Fruit fly (Drosophila melanogaster) whole organism, prepupa: ENCODE data around the gene Amacr.
A peak's percentile ranks its signal among the peaks of the same experiment; 100 is the strongest.

Experiments used
- CG10631 ChIP-seq: fragments of 200-800 bp; sonication (Bioruptor generic); optimal IDR thresholded peaks from 2 replicates; lab custom pipeline; 2016; ENCODE audit warnings: missing biosample characterization, missing genetic modification characterization
- CG10669 ChIP-seq: fragments of 200-800 bp; sonication (Bioruptor generic); optimal IDR thresholded peaks from 3 replicates; lab custom pipeline; 2018; ENCODE audit warnings: missing biosample characterization, mild to moderate bottlenecking, missing genetic modification characterization, moderate library complexity
- CG11294 ChIP-seq: fragments of 200-800 bp; sonication (Bioruptor generic); IDR thresholded peaks from 2 replicates; pipeline ENCODE4 v1.3.6; 2022; ENCODE audit warnings: missing biosample characterization, missing genetic modification characterization
- CG11762 ChIP-seq: fragments of 200-800 bp; sonication (Bioruptor generic); optimal IDR thresholded peaks from 3 replicates; lab custom pipeline; 2016; ENCODE audit warnings: missing biosample characterization, missing genetic modification characterization; ENCODE audit not compliant: insufficient read depth
- CG11902 ChIP-seq: fragments of 200-800 bp; sonication (Bioruptor generic); optimal IDR thresholded peaks from 3 replicates; lab custom pipeline; 2016; ENCODE audit warnings: missing biosample characterization, missing genetic modification characterization
- CG15336 ChIP-seq: fragments of 200-800 bp; sonication (Bioruptor generic); IDR thresholded peaks from 2 replicates; pipeline ENCODE4 v1.3.6; 2022; ENCODE audit warnings: missing biosample characterization, missing genetic modification characterization
- CG1621 ChIP-seq: fragments of 200-800 bp; sonication (Bioruptor generic); optimal IDR thresholded peaks from 3 replicates; lab custom pipeline; 2018; ENCODE audit warnings: missing biosample characterization, mild to moderate bottlenecking, missing genetic modification characterization
- CG31627 ChIP-seq: fragments of 200-800 bp; sonication (Bioruptor generic); optimal IDR thresholded peaks from 3 replicates; lab custom pipeline; 2016; ENCODE audit warnings: missing biosample characterization, missing genetic modification characterization
- CG32006 ChIP-seq: fragments of 200-800 bp; sonication (Bioruptor generic); optimal IDR thresholded peaks from 3 replicates; lab custom pipeline; 2017; ENCODE audit warnings: missing biosample characterization, mild to moderate bottlenecking, missing genetic modification characterization
- CG6163 ChIP-seq: fragments of 200-800 bp; sonication (Bioruptor generic); IDR thresholded peaks from 3 replicates; pipeline ENCODE4 v1.3.6; 2022; ENCODE audit warnings: missing biosample characterization, missing genetic modification characterization
- CG6276 ChIP-seq: fragments of 200-800 bp; sonication (Bioruptor generic); optimal IDR thresholded peaks from 2 replicates; lab custom pipeline; 2017; ENCODE audit warnings: missing biosample characterization, mild to moderate bottlenecking, missing genetic modification characterization
- CG6854 ChIP-seq: fragments of 200-800 bp; sonication (Bioruptor generic); optimal IDR thresholded peaks from 2 replicates; lab custom pipeline; 2017; ENCODE audit warnings: missing biosample characterization, mild to moderate bottlenecking, missing genetic modification characterization
- CG8119 ChIP-seq: fragments of 200-800 bp; sonication (Bioruptor generic); IDR thresholded peaks from 3 replicates; pipeline ENCODE4 v1.3.6; 2022; ENCODE audit warnings: missing biosample characterization, missing genetic modification characterization
- CG8632 ChIP-seq: fragments of 200-800 bp; sonication (Bioruptor generic); optimal IDR thresholded peaks from 3 replicates; lab custom pipeline; 2016; ENCODE audit warnings: missing biosample characterization, missing genetic modification characterization
- CG9139 ChIP-seq: fragments of 200-800 bp; sonication (Bioruptor generic); optimal IDR thresholded peaks from 3 replicates; lab custom pipeline; 2017; ENCODE audit warnings: missing biosample characterization, mild to moderate bottlenecking, missing genetic modification characterization
- Eip78C ChIP-seq: fragments of 200-800 bp; sonication (Bioruptor generic); peaks from one replicate; lab custom pipeline; 2016; ENCODE audit warnings: missing biosample characterization, missing genetic modification characterization
- Eip93F ChIP-seq: fragments of 200-800 bp; sonication (Bioruptor generic); optimal IDR thresholded peaks from 2 replicates; lab custom pipeline; 2016; ENCODE audit warnings: missing biosample characterization, mild to moderate bottlenecking, missing genetic modification characterization
- Ets96B ChIP-seq: fragments of 200-800 bp; optimal IDR thresholded peaks from 2 replicates; lab custom pipeline; 2019; ENCODE audit warnings: missing biosample characterization, mild to moderate bottlenecking, missing genetic modification characterization, moderate library complexity
- Gug ChIP-seq: fragments of 200-800 bp; sonication (Bioruptor generic); IDR thresholded peaks from 2 replicates; pipeline ENCODE4 v1.3.6; 2022; ENCODE audit warnings: missing biosample characterization, missing genetic modification characterization
- Hr38 ChIP-seq: sonication (Bioruptor generic); optimal IDR thresholded peaks from 2 replicates; lab custom pipeline; 2016; ENCODE audit warnings: missing biosample characterization, missing genetic modification characterization
- Hr39 ChIP-seq: fragments of 200-800 bp; sonication (Bioruptor generic); optimal IDR thresholded peaks from 2 replicates; lab custom pipeline; 2016; ENCODE audit warnings: missing biosample characterization, missing genetic modification characterization
- Lpt ChIP-seq: fragments of 200-800 bp; sonication (Bioruptor generic); optimal IDR thresholded peaks from 3 replicates; lab custom pipeline; 2016; ENCODE audit warnings: missing biosample characterization, missing genetic modification characterization
- Met ChIP-seq: fragments of 200-800 bp; sonication (Bioruptor generic); optimal IDR thresholded peaks from 3 replicates; lab custom pipeline; 2016; ENCODE audit warnings: missing biosample characterization, missing genetic modification characterization
- OdsH ChIP-seq: fragments of 200-800 bp; sonication (Bioruptor generic); optimal IDR thresholded peaks from 3 replicates; lab custom pipeline; 2016; ENCODE audit warnings: missing biosample characterization, missing genetic modification characterization
- Smox ChIP-seq: fragments of 200-800 bp; sonication (Bioruptor generic); optimal IDR thresholded peaks from 3 replicates; lab custom pipeline; 2016; ENCODE audit warnings: missing biosample characterization, missing genetic modification characterization
- Sox102F ChIP-seq: fragments of 200-800 bp; sonication (Bioruptor generic); optimal IDR thresholded peaks from 2 replicates; lab custom pipeline; 2016; ENCODE audit warnings: missing biosample characterization, mild to moderate bottlenecking, missing genetic modification characterization
- achi ChIP-seq: fragments of 200-800 bp; sonication (Bioruptor generic); optimal IDR thresholded peaks from 3 replicates; lab custom pipeline; 2016; ENCODE audit warnings: missing biosample characterization, missing genetic modification characterization
- acj6 ChIP-seq: fragments of 200-800 bp; sonication (Bioruptor generic); optimal IDR thresholded peaks from 3 replicates; lab custom pipeline; 2016; ENCODE audit warnings: missing biosample characterization, missing genetic modification characterization
- dac ChIP-seq: fragments of 200-800 bp; sonication (Bioruptor generic); optimal IDR thresholded peaks from 2 replicates; lab custom pipeline; 2017; ENCODE audit warnings: missing biosample characterization, mild to moderate bottlenecking, missing genetic modification characterization
- dsx ChIP-seq: fragments of 200-800 bp; optimal IDR thresholded peaks from 3 replicates; lab custom pipeline; 2019; ENCODE audit warnings: missing biosample characterization, mild to moderate bottlenecking, missing genetic modification characterization, moderate library complexity; ENCODE audit not compliant: poor library complexity, severe bottlenecking
- esn ChIP-seq: fragments of 200-800 bp; sonication (Bioruptor generic); optimal IDR thresholded peaks from 2 replicates; lab custom pipeline; 2016; ENCODE audit warnings: missing biosample characterization, mild to moderate bottlenecking, missing genetic modification characterization, moderate library complexity
- fkh ChIP-seq: fragments of 200-800 bp; sonication (Bioruptor generic); optimal IDR thresholded peaks from 3 replicates; lab custom pipeline; 2017; ENCODE audit warnings: missing biosample characterization, mild to moderate bottlenecking, missing genetic modification characterization, moderate library complexity
- net ChIP-seq: fragments of 200-800 bp; sonication (Bioruptor generic); optimal IDR thresholded peaks from 3 replicates; lab custom pipeline; 2016; ENCODE audit warnings: missing biosample characterization, missing genetic modification characterization
- pdm3 ChIP-seq: fragments of 200-800 bp; sonication (Bioruptor generic); optimal IDR thresholded peaks from 3 replicates; lab custom pipeline; 2016; ENCODE audit warnings: missing biosample characterization, missing genetic modification characterization
- spab ChIP-seq: fragments of 200-800 bp; sonication (Bioruptor generic); optimal IDR thresholded peaks from 2 replicates; lab custom pipeline; 2017; ENCODE audit warnings: missing biosample characterization, mild to moderate bottlenecking, missing genetic modification characterization, missing genetic modification reagents
- ss ChIP-seq, 2 experiments: fragments of 200-800 bp; sonication (Bioruptor generic); optimal IDR thresholded peaks; 2 replicates in 1 of 2; 3 replicates in 1 of 2; lab custom pipeline; 2017 to 2018; ENCODE audit warnings: mild to moderate bottlenecking in 2 of 2, missing biosample characterization in 2 of 2, missing genetic modification characterization in 2 of 2, moderate library complexity in 1 of 2
- svp ChIP-seq: fragments of 200-800 bp; sonication (Bioruptor generic); peaks from one replicate; lab custom pipeline; 2016; ENCODE audit warnings: missing biosample characterization, missing genetic modification characterization
- vri ChIP-seq: fragments of 200-800 bp; sonication (Bioruptor generic); optimal IDR thresholded peaks from 3 replicates; lab custom pipeline; 2016; ENCODE audit warnings: missing biosample characterization, mild to moderate bottlenecking, missing genetic modification characterization

Gene Amacr

DNA sequence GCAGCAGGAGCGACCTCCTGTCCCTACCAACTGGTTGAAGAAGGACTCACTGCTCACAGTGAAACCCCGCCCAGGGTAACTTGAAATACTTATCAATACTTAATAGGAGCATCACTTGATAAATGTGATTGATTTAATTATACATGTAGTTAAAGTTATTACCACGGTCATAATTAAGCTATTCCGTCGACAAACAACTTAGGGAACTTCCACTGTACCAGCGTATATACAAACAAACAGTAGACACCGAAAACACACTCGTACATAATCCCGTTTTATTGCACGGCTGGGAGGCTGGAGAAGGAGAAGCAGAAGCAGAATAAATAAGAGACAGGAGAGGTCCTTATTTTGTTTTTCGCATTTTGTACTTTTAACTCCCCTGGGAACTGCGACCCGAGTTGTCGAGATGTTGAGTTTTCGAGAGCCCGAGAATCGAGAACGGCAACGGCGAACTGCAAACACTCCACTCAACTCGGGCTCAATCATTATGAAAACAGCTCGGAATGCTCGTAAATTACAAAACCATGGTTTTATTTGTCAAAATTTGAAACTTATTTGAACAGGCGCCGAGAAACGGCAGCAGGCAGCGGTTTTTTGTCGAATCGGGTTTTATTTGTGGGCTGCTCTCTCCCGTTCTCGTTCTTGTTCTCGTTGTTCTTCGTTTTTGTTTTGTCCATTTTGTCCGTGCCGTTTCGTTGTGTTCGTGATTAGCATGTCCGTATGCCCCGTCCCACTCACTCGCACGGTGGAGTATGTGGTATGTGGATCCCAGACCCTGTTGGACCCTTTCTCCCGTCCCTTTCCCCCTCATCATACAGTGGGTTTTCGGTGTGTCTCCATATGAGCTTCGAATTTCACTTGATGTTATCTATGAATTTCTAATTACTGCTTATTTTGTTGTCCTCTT lies 48.1 kb upstream of the Amacr start (continued):
- TF ChIP-seq CG11762 (peak; percentile 92), CG31627 (peak; percentile 98), CG11902 (GFP tag; lab: Kevin White, UChicago) (peak; percentile 90), Hr38 (GFP tag; lab: Kevin White, UChicago) (no peak), CG32006 (peak; percentile 79), Ets96B (peak; percentile 97), dac (peak; percentile 38), esn (GFP tag; lab: Kevin White, UChicago) (peak; percentile 98), Lpt (GFP tag; lab: Kevin White, UChicago) (peak; percentile 82), OdsH (GFP tag; lab: Kevin White, UChicago) (peak; percentile 94), Gug (GFP tag; lab: Robert Waterston, UW) (peak; percentile 61), CG10669 (GFP tag; lab: Kevin White, UChicago) (peak; percentile 97), Met (GFP tag; lab: Kevin White, UChicago) (peak; percentile 99), CG15336 (GFP tag; lab: Robert Waterston, UW) (peak; percentile 65), acj6 (GFP tag; lab: Kevin White, UChicago) (peak; percentile 96), CG10631 (GFP tag; lab: Kevin White, UChicago) (peak; percentile 95), CG6276 (peak; percentile 71), Eip93F (GFP tag; lab: Kevin White, UChicago) (peak; percentile 95), Sox102F (peak; percentile 98), CG6854 (GFP tag; lab: Kevin White, UChicago) (peak; percentile 91), achi (GFP tag; lab: Kevin White, UChicago) (peak; percentile 93), Smox (GFP tag; lab: Kevin White, UChicago) (peak; percentile 97), spab (GFP tag; lab: Kevin White, UChicago) (peak; percentile 98)

DNA sequence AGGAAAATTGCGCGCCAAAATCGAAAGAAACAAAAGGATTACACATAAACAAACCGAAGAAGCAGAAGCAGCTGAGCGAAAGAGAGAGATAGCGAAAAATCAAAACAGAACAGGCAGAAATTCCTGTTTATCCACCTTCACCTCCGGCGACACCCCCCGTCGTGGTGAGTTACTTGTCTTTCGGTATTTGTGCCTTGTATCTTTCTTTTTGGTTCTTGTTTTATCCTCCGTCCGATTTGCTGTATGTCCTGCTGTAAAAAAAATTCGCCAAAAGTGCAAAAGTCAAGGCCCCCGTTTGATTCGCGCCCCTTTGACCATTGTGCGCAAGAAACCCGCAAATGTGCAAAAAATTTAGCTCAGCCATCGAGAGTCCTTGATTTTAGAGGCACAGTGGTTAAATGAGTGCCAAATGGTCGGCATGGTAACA lies 46.2 kb upstream of the Amacr start:
- peak; percentile 23 for TF ChIP-seq Eip78C
- no peak for TF ChIP-seq CG11294 (GFP tag; lab: Robert Waterston, UW)
- no peak for TF ChIP-seq fkh (GFP tag; lab: Kevin White, UChicago)
- peak; percentile 55 for TF ChIP-seq svp (GFP tag; lab: Kevin White, UChicago)
- peak; percentile 2 for TF ChIP-seq pdm3
- peak; percentile 48 to 62 for TF ChIP-seq ss (GFP tag; optimal IDR thresholded peaks at IDR 0.05; lab: Kevin White, UChicago)
- TF ChIP-seq net (GFP tag; lab: Kevin White, UChicago), result peak; percentile 23
- peak; percentile 22 for TF ChIP-seq vri (GFP tag; lab: Kevin White, UChicago)
- peak; percentile 64; the same call in 2 of the 3 replicates for TF ChIP-seq CG6163 (GFP tag; lab: Robert Waterston, UW)
- no peak for TF ChIP-seq CG8632 (GFP tag; lab: Kevin White, UChicago)
- peak; percentile 12 for TF ChIP-seq CG6276
- no peak for TF ChIP-seq dac
- peak; percentile 25; the same call in 1 of the 2 replicates for TF ChIP-seq CG15336 (GFP tag; lab: Robert Waterston, UW)
- peak; percentile 4 for TF ChIP-seq Lpt (GFP tag; lab: Kevin White, UChicago)
- peak; percentile 48 for TF ChIP-seq CG1621
- TF ChIP-seq CG9139 (GFP tag; lab: Kevin White, UChicago), result peak; percentile 53
- no peak for TF ChIP-seq CG11762
- TF ChIP-seq CG8119 (GFP tag; lab: Robert Waterston, UW), result no peak
- peak; percentile 22 for TF ChIP-seq Sox102F
- TF ChIP-seq CG6854 (GFP tag; lab: Kevin White, UChicago), result peak; percentile 39
- TF ChIP-seq dsx (GFP tag; lab: Kevin White, UChicago), result peak; percentile 4
- no peak for TF ChIP-seq Hr39 (GFP tag; lab: Kevin White, UChicago)
- TF ChIP-seq, all 60 proteins: peak for 15
